Fruit fly (Drosophila melanogaster) Kc167 (cell line): ENCODE measurements around the gene CG17991.

Experiments used
- Myc ChIP-seq: fragments of >200 bp; optimal IDR thresholded peaks from 2 replicates; lab custom pipeline; 2017; ENCODE audit warnings: missing external identifiers
- Sin3A ChIP-seq: fragments of >200 bp; optimal IDR thresholded peaks from 2 replicates; lab custom pipeline; 2018; ENCODE audit warnings: missing external identifiers
- h ChIP-seq: fragments of >200 bp; optimal IDR thresholded peaks from 3 replicates; lab custom pipeline; 2018; ENCODE audit warnings: missing external identifiers
- insv ChIP-seq: fragments of >200 bp; optimal IDR thresholded peaks from 3 replicates; lab custom pipeline; 2018; ENCODE audit warnings: missing external identifiers
- psq ChIP-seq: fragments of >200 bp; optimal IDR thresholded peaks from 2 replicates; lab custom pipeline; 2017; ENCODE audit warnings: missing external identifiers
- ttk ChIP-seq: sonication (Bioruptor generic); optimal IDR thresholded peaks from 2 replicates; lab custom pipeline; 2017; ENCODE audit warnings: missing external identifiers

The CG17991 gene

dm6 chr3R:27281022-27281810 lies 40.1 kb downstream of the CG17991 start:
- TF ChIP-seq psq (lab: Kevin White, UChicago) (no peak), Sin3A (lab: Kevin White, UChicago) (no peak)

- no peak for TF ChIP-seq Sin3A (lab: Kevin White, UChicago)
- no peak for TF ChIP-seq ttk (lab: Kevin White, UChicago)
- TF ChIP-seq h = no peak
- no peak for TF ChIP-seq insv (lab: Kevin White, UChicago)
- no peak for TF ChIP-seq psq (lab: Kevin White, UChicago)
- no peak for TF ChIP-seq Myc (lab: Kevin White, UChicago)
Observed at dm6 chr3R:27281811-27282131, 40.7 kb downstream of the CG17991 start.

- TF ChIP-seq insv (lab: Kevin White, UChicago) (no peak), h (no peak), Sin3A (lab: Kevin White, UChicago) (no peak), Myc (lab: Kevin White, UChicago) (no peak), psq (lab: Kevin White, UChicago) (no peak), ttk (lab: Kevin White, UChicago) (no peak)
Observed at dm6 chr3R:27282286-27282685, 41.2 kb downstream of the CG17991 start, which contains the start of gene mrt. Gene mrt, minus strand, starts transcription at chr3R:27282661.

dm6 chr3R:27283645-27284044 lies 42.6 kb downstream of the CG17991 start, which contains the start of gene CG3368:
Gene CG3368, plus strand, starts transcription at chr3R:27283780.
- TF ChIP-seq Myc (lab: Kevin White, UChicago) (no peak), insv (lab: Kevin White, UChicago) (no peak), ttk (lab: Kevin White, UChicago) (no peak), psq (lab: Kevin White, UChicago) (no peak), Sin3A (lab: Kevin White, UChicago) (no peak), h (no peak)

- TF ChIP-seq Myc (lab: Kevin White, UChicago) = no peak
- TF ChIP-seq ttk (lab: Kevin White, UChicago) = no peak
- peak; percentile 38 for TF ChIP-seq Sin3A (lab: Kevin White, UChicago)
- no peak for TF ChIP-seq psq (lab: Kevin White, UChicago)
- no peak for TF ChIP-seq h
- TF ChIP-seq insv (lab: Kevin White, UChicago) = no peak
Observed at dm6 chr3R:27288202-27289135, 47.4 kb downstream of the CG17991 start, which contains the start of the genes bigmax and Hmu. Gene bigmax, minus strand, starts transcription at chr3R:27288526. Gene Hmu, plus strand, starts transcription at chr3R:27288769.

dm6 chr3R:27289638-27290037 lies 48.6 kb downstream of the CG17991 start:
- no peak for TF ChIP-seq psq (lab: Kevin White, UChicago)
- no peak for TF ChIP-seq insv (lab: Kevin White, UChicago)
- TF ChIP-seq Myc (lab: Kevin White, UChicago) = no peak
- no peak for TF ChIP-seq h
- no peak for TF ChIP-seq Sin3A (lab: Kevin White, UChicago)
- no peak for TF ChIP-seq ttk (lab: Kevin White, UChicago)
